Fruit fly (Drosophila melanogaster): ENCODE results near the gene CG4287.

dm6 chr3R:15965169-15965568 is 1.5 kb upstream of the CG4287 start, which contains the start of the genes CG32856 and Rbf2:
- peak; percentile 72; the same call in 1 of the 3 replicates for TF ChIP-seq CG2889 (GFP tag; IDR thresholded peaks at IDR 0.05)
- TF ChIP-seq D19A (tag; optimal IDR thresholded peaks at IDR 0.05), result no peak
- no peak for TF ChIP-seq hth (optimal IDR thresholded peaks at IDR 0.05)
- peak; percentile 97 for TF ChIP-seq phol (tag; optimal IDR thresholded peaks at IDR 0.05)
